Worm (Caenorhabditis elegans): ENCODE results near the gene tat-1.
A peak's percentile ranks its signal among the peaks of the same experiment; 100 is the strongest.

tat-1 gene

ce11 chrIII:12372080-12373065, 49.1 kb downstream of the tat-1 start (continued):
- TF ChIP-seq hsf-1 (GFP tag; IDR thresholded peaks at IDR 0.05) = peak; percentile 65
- TF ChIP-seq nhr-120 (GFP tag; IDR thresholded peaks at IDR 0.05) = no peak
- TF ChIP-seq F52B5.7 (tag; optimal IDR thresholded peaks at IDR 0.05) = peak; percentile 31
- no peak for TF ChIP-seq ama-1 (optimal IDR thresholded peaks at IDR 0.05)
- TF ChIP-seq ama-1 (GFP tag; optimal IDR thresholded peaks at IDR 0.05) = peak in 1 of 2 experiments; percentile 46
- TF ChIP-seq dpl-1 (GFP tag; optimal IDR thresholded peaks at IDR 0.05) = peak; percentile 1
- no peak for TF ChIP-seq F57C9.4 (tag; optimal IDR thresholded peaks at IDR 0.05)
- no peak for TF ChIP-seq mel-28 (tag; optimal IDR thresholded peaks at IDR 0.05; ENCODE audit: borderline replicate concordance)
- TF ChIP-seq Y79H2A.3 (GFP tag; conservative IDR thresholded peaks at IDR 0.05) = no peak
- TF ChIP-seq pbrm-1 (GFP tag; IDR thresholded peaks at IDR 0.05) = peak; percentile 15; the same call in 1 of the 2 replicates
- no peak for TF ChIP-seq hlh-12 (tag; optimal IDR thresholded peaks at IDR 0.05)
- no peak for TF ChIP-seq B0035.1 (tag; optimal IDR thresholded peaks at IDR 0.05)
- peak; percentile 61 for TF ChIP-seq ekl-4 (GFP tag; IDR thresholded peaks at IDR 0.05)
- TF ChIP-seq mxl-1 (tag; optimal IDR thresholded peaks at IDR 0.05) = no peak
- TF ChIP-seq lir-1 (GFP tag; conservative IDR thresholded peaks at IDR 0.05) = no peak
- no peak for TF ChIP-seq cebp-2 (GFP tag; IDR thresholded peaks at IDR 0.05)
- no peak for TF ChIP-seq K11D2.4 (GFP tag; IDR thresholded peaks at IDR 0.05)

- TF ChIP-seq snpc-3.4 (tag; optimal IDR thresholded peaks at IDR 0.05) (peak; percentile 50), Y67H2A.10 (GFP tag; conservative IDR thresholded peaks at IDR 0.05) (no peak), lin-54 (GFP tag; optimal IDR thresholded peaks at IDR 0.05) (peak; percentile 68), pbrm-1 (GFP tag; IDR thresholded peaks at IDR 0.05) (0 out of 2 replicates have a peak, but pooled peaks have one; percentile 39), cebp-1 (GFP tag; IDR thresholded peaks at IDR 0.05) (no peak), cebp-1 (tag; optimal IDR thresholded peaks at IDR 0.05) (peak; percentile 30), C06A6.2 (GFP tag; conservative IDR thresholded peaks at IDR 0.05) (no peak), chd-7 (tag; optimal IDR thresholded peaks at IDR 0.05) (no peak), lin-40 (tag; optimal IDR thresholded peaks at IDR 0.05) (peak; percentile 29), mcd-1 (GFP tag; IDR thresholded peaks at IDR 0.05) (peak; percentile 63), lsl-1 (GFP tag; optimal IDR thresholded peaks at IDR 0.05) (peak; percentile 10), tbp1 (GFP tag; optimal IDR thresholded peaks at IDR 0.05) (peak; percentile 18), madf-6 (GFP tag; IDR thresholded peaks at IDR 0.05) (peak; percentile 76), ceh-100 (GFP tag; IDR thresholded peaks at IDR 0.05) (peak; percentile 26; the same call in 1 of the 2 replicates), F33H1.4 (GFP tag; IDR thresholded peaks at IDR 0.05) (0 out of 2 replicates have a peak, but pooled peaks have one; percentile 28), snpc-4 (GFP tag; optimal IDR thresholded peaks at IDR 0.05) (peak; percentile 5), snpc-4 (tag; optimal IDR thresholded peaks at IDR 0.05) (no peak), snpc-1.1 (tag; optimal IDR thresholded peaks at IDR 0.05; ENCODE audit: insufficient read depth) (peak; percentile 21), lin-35 (GFP tag; optimal IDR thresholded peaks at IDR 0.05) (peak in 1 of 3 experiments; percentile 45), F23B12.7 (tag; optimal IDR thresholded peaks at IDR 0.05; ENCODE audit: insufficient read depth) (peak; percentile 44), him-1 (tag; optimal IDR thresholded peaks at IDR 0.05) (no peak), snpc-1.3 (tag; optimal IDR thresholded peaks at IDR 0.05; ENCODE audit: insufficient read depth) (peak; percentile 57), nfyb-1 (GFP tag; IDR thresholded peaks at IDR 0.05) (0 out of 2 replicates have a peak, but pooled peaks have one; percentile 9), F57A8.1 (GFP tag; optimal IDR thresholded peaks at IDR 0.05) (no peak)
Measured at ce11 chrIII:12370011-12370506, 51.5 kb downstream of the tat-1 start, which contains the start of gene rpt-6. Gene rpt-6 (plus strand): TSS chrIII:12370456.

Data from whole organism, young adult.